Fruit fly (Drosophila melanogaster): ENCODE measurements around the gene CG33189.

The CG33189 gene

DNA sequence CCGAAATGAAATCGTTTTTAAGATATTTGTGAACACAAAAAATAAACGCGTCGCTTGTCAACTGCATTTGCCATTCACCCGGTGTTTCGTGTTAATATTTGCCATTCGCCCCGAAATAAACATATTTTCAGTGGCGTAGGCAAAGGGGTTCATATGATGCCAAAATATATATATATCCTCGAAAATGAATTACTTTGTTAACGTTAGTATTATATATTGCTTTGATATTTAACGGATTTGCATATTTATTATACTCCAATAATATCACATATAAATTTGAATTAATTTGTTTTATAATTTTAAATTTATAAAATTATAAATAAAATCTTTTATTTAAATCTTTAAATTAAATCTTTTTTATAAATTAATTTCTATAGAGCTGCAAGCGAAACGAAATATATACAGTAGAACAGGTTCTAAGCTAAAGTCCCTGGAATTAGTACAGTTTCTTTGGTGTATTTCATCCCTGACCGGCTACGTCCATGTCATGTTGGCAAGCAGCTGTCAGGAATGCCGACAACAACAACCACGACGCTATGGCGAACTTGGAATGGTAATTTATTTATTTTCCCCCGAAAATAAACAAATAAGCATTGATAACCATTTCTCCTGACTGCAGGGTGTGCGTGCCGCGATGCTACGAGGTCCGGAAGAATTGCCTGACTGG, 48.9 kb downstream of the CG33189 start, which contains the start of the genes M1BP and CG8202:
Gene M1BP (minus strand): TSS at position 102 of the 667 bp plus-strand sequence.
Gene CG8202 (plus strand): TSS at position 495 of the 667 bp plus-strand sequence.
- TF ChIP-seq prd (optimal IDR thresholded peaks at IDR 0.05) (no peak), prd (GFP tag; IDR thresholded peaks at IDR 0.05) (peak; percentile 89), Hey (tag; optimal IDR thresholded peaks at IDR 0.05) (no peak), zfh1 (GFP tag; IDR thresholded peaks at IDR 0.05) (peak; percentile 83; the same call in 2 of the 3 replicates), E2f1 (GFP tag; IDR thresholded peaks at IDR 0.05) (peak; percentile 73; the same call in 1 of the 2 replicates), dm (GFP tag; optimal IDR thresholded peaks at IDR 0.05) (no peak), sob (GFP tag; IDR thresholded peaks at IDR 0.05) (peak; percentile 57; the same call in 1 of the 2 replicates), ERR (GFP tag; optimal IDR thresholded peaks at IDR 0.05) (no peak), bab2 (GFP tag; optimal IDR thresholded peaks at IDR 0.05) (peak; percentile 55), CG1603 (tag; optimal IDR thresholded peaks at IDR 0.05) (peak; percentile 54), CG18599 (GFP tag; optimal IDR thresholded peaks at IDR 0.05) (peak; percentile 91), Ssrp (tag; optimal IDR thresholded peaks at IDR 0.05) (peak; percentile 92), CG3847 (GFP tag; IDR thresholded peaks at IDR 0.05) (peak; percentile 79), chinmo (GFP tag; IDR thresholded peaks at IDR 0.05; ENCODE audit: partially characterized antibody) (no peak), ewg (GFP tag; optimal IDR thresholded peaks at IDR 0.05) (peak; percentile 74), CG17361 (GFP tag; IDR thresholded peaks at IDR 0.05) (peak; percentile 98), az2 (GFP tag; optimal IDR thresholded peaks at IDR 0.05) (peak; percentile 91), CG13287 (GFP tag; IDR thresholded peaks at IDR 0.05; ENCODE audit: partially characterized antibody) (no peak), run (tag; optimal IDR thresholded peaks at IDR 0.05) (peak; percentile 70), bcd (GFP tag; optimal IDR thresholded peaks at IDR 0.05) (peak; percentile 90), Optix (GFP tag; IDR thresholded peaks at IDR 0.05) (peak; percentile 65; the same call in 2 of the 3 replicates), CG12071 (GFP tag; optimal IDR thresholded peaks at IDR 0.05) (no peak), jing (GFP tag; optimal IDR thresholded peaks at IDR 0.05) (no peak), YL-1 (GFP tag; optimal IDR thresholded peaks at IDR 0.05) (peak; percentile 85), CG2202 (tag; optimal IDR thresholded peaks at IDR 0.05) (peak; percentile 77), jigr1 (GFP tag; IDR thresholded peaks at IDR 0.05) (0 out of 3 replicates have a peak, but pooled peaks have one; percentile 42), CG9727 (GFP tag; optimal IDR thresholded peaks at IDR 0.05) (peak; percentile 96), B-H1 (GFP tag; IDR thresholded peaks at IDR 0.05) (peak; percentile 65; the same call in 2 of the 3 replicates), Scr (GFP tag; IDR thresholded peaks at IDR 0.05; ENCODE audit: partially characterized antibody) (no peak), Trl (optimal IDR thresholded peaks at IDR 0.05) (no peak), Trl (GFP tag; optimal IDR thresholded peaks at IDR 0.05) (peak; percentile 34), bbx (GFP tag; IDR thresholded peaks at IDR 0.05; ENCODE audit: partially characterized antibody) (no peak), Sry-β (GFP tag; optimal IDR thresholded peaks at IDR 0.05) (peak; percentile 51), gce (GFP tag; IDR thresholded peaks at IDR 0.05) (no peak), nerfin-2 (GFP tag; IDR thresholded peaks at IDR 0.05; ENCODE audit: partially characterized antibody) (no peak), cg (GFP tag; optimal IDR thresholded peaks at IDR 0.05) (no peak), CG3995 (GFP tag; optimal IDR thresholded peaks at IDR 0.05) (no peak), scrt (GFP tag; optimal IDR thresholded peaks at IDR 0.05) (peak; percentile 21), NC2α (GFP tag; optimal IDR thresholded peaks at IDR 0.05) (no peak), Neu2 (GFP tag; optimal IDR thresholded peaks at IDR 0.05; ENCODE audit: borderline replicate concordance) (no peak), zen2 (GFP tag; IDR thresholded peaks at IDR 0.05; ENCODE audit: partially characterized antibody) (no peak), ssp (GFP tag; IDR thresholded peaks at IDR 0.05) (peak; percentile 56; the same call in 1 of the 2 replicates), CG2889 (GFP tag; IDR thresholded peaks at IDR 0.05) (peak; percentile 55; the same call in 1 of the 3 replicates), CG1024 (GFP tag; IDR thresholded peaks at IDR 0.05) (0 out of 2 replicates have a peak, but pooled peaks have one; percentile 3), bowl (GFP tag; IDR thresholded peaks at IDR 0.05) (no peak), sqz (GFP tag; optimal IDR thresholded peaks at IDR 0.05) (no peak), CG10565 (GFP tag; optimal IDR thresholded peaks at IDR 0.05) (peak; percentile 43), CG17912 (GFP tag; optimal IDR thresholded peaks at IDR 0.05) (peak; percentile 68), CG12942 (GFP tag; optimal IDR thresholded peaks at IDR 0.05) (peak; percentile 90), abd-A (tag; optimal IDR thresholded peaks at IDR 0.05) (no peak)

All from whole organism, embryonic.